Worm (Caenorhabditis elegans) whole organism, L3 larva: ENCODE data around the gene B0554.4.

Source experiments
- R02D3.7 ChIP-seq: fragments of 150-350 bp; optimal IDR thresholded peaks from 2 replicates; lab custom pipeline; 2014; ENCODE audit warnings: missing biosample characterization, missing genetic modification characterization
- ZK546.5 ChIP-seq: sonication (generic microtip); optimal IDR thresholded peaks from 2 replicates; lab custom pipeline; 2017; ENCODE audit warnings: missing biosample characterization, missing genetic modification characterization
- aly-2 ChIP-seq: fragments of 150-350 bp; optimal IDR thresholded peaks from 2 replicates; lab custom pipeline; 2014; ENCODE audit warnings: missing biosample characterization, missing genetic modification characterization
- ama-1 ChIP-seq: fragments of 150-350 bp; optimal IDR thresholded peaks from 2 replicates; lab custom pipeline; 2018
- ceh-16 ChIP-seq: sonication (generic microtip); optimal IDR thresholded peaks from 2 replicates; lab custom pipeline; 2017; ENCODE audit warnings: missing biosample characterization, missing genetic modification characterization
- ceh-28 ChIP-seq: fragments of 150-350 bp; optimal IDR thresholded peaks from 2 replicates; lab custom pipeline; 2014; ENCODE audit warnings: missing biosample characterization, missing genetic modification reagents, missing genetic modification characterization
- ceh-82 ChIP-seq: fragments of 150-350 bp; optimal IDR thresholded peaks from 2 replicates; lab custom pipeline; 2014; ENCODE audit warnings: missing biosample characterization, missing genetic modification characterization
- ceh-9 ChIP-seq: sonication (generic microtip); optimal IDR thresholded peaks from 2 replicates; lab custom pipeline; 2018; ENCODE audit warnings: missing biosample characterization, missing genetic modification characterization
- daf-12 ChIP-seq: fragments of 150-350 bp; optimal IDR thresholded peaks from 2 replicates; lab custom pipeline; 2014; ENCODE audit warnings: missing biosample characterization, missing genetic modification reagents, missing genetic modification characterization
- egl-27 ChIP-seq: sonication (generic microtip); optimal IDR thresholded peaks from 4 replicates; lab custom pipeline; 2017; ENCODE audit warnings: missing biosample characterization, missing genetic modification reagents, missing genetic modification characterization
- egl-5 ChIP-seq: fragments of 150-350 bp; optimal IDR thresholded peaks from 2 replicates; lab custom pipeline; 2017; ENCODE audit warnings: missing biosample characterization, missing genetic modification reagents, missing genetic modification characterization, inconsistent platforms
- elt-1 ChIP-seq: fragments of 150-350 bp; optimal IDR thresholded peaks from 2 replicates; lab custom pipeline; 2014; ENCODE audit warnings: missing biosample characterization, missing genetic modification characterization
- elt-2 ChIP-seq: sonication (generic microtip); optimal IDR thresholded peaks from 2 replicates; lab custom pipeline; 2016; ENCODE audit warnings: missing genetic modification reagents, mild to moderate bottlenecking, missing genetic modification characterization, missing compliant biosample characterization
- elt-3 ChIP-seq, 3 experiments: fragments of 150-350 bp in 1 of 3; sonication (generic microtip) in 2 of 3; optimal IDR thresholded peaks; 2 replicates in 2 of 3; 4 replicates in 1 of 3; lab custom pipeline; 2014 to 2017; ENCODE audit warnings: missing biosample characterization in 3 of 3, missing genetic modification characterization in 3 of 3
- eor-1 ChIP-seq, 2 experiments: fragments of 150-350 bp; optimal IDR thresholded peaks; 2 replicates each; lab custom pipeline; 2014 to 2018; ENCODE audit warnings: missing biosample characterization in 2 of 2, missing genetic modification characterization in 2 of 2
- fkh-10 ChIP-seq: sonication (generic microtip); optimal IDR thresholded peaks from 2 replicates; lab custom pipeline; 2017; ENCODE audit warnings: missing biosample characterization, missing genetic modification reagents, missing genetic modification characterization
- fkh-2 ChIP-seq: fragments of 150-350 bp; optimal IDR thresholded peaks from 2 replicates; lab custom pipeline; 2014; ENCODE audit warnings: missing biosample characterization, missing genetic modification reagents, missing genetic modification characterization
- fos-1 ChIP-seq: fragments of 150-350 bp; optimal IDR thresholded peaks from 2 replicates; lab custom pipeline; 2014; ENCODE audit warnings: missing biosample characterization, missing genetic modification characterization
- hmg-11 ChIP-seq: sonication (generic microtip); optimal IDR thresholded peaks from 2 replicates; lab custom pipeline; 2016; ENCODE audit warnings: missing genetic modification characterization, missing compliant biosample characterization
- jun-1 ChIP-seq: fragments of 150-350 bp; optimal IDR thresholded peaks from 2 replicates; lab custom pipeline; 2014; ENCODE audit warnings: missing biosample characterization, missing genetic modification reagents, missing genetic modification characterization
- lin-15B ChIP-seq: fragments of 150-350 bp; optimal IDR thresholded peaks from 2 replicates; lab custom pipeline; 2014; ENCODE audit warnings: missing biosample characterization, missing genetic modification characterization
- lin-39 ChIP-seq: fragments of 150-350 bp; optimal IDR thresholded peaks from 2 replicates; lab custom pipeline; 2018; ENCODE audit warnings: missing biosample characterization, missing genetic modification reagents, missing genetic modification characterization
- lsy-12 ChIP-seq: sonication (generic microtip); optimal IDR thresholded peaks from 2 replicates; lab custom pipeline; 2016; ENCODE audit warnings: mild to moderate bottlenecking, missing genetic modification characterization, missing compliant biosample characterization
- mdl-1 ChIP-seq: fragments of 150-350 bp; optimal IDR thresholded peaks from 2 replicates; lab custom pipeline; 2014; ENCODE audit warnings: missing biosample characterization, missing genetic modification characterization
- mml-1 ChIP-seq: fragments of 150-350 bp; sonication (generic microtip); optimal IDR thresholded peaks from 3 replicates; lab custom pipeline; 2014; ENCODE audit warnings: missing biosample characterization, missing genetic modification characterization
- nfya-1 ChIP-seq: sonication (generic microtip); optimal IDR thresholded peaks from 2 replicates; lab custom pipeline; 2017; ENCODE audit warnings: missing genetic modification characterization, mild to moderate bottlenecking, missing compliant biosample characterization, antibody characterized with exemption, moderate library complexity; ENCODE audit not compliant: insufficient read depth
- nhr-12 ChIP-seq: fragments of 150-350 bp; optimal IDR thresholded peaks from 2 replicates; lab custom pipeline; 2014; ENCODE audit warnings: missing biosample characterization, missing genetic modification characterization
- nhr-23 ChIP-seq: fragments of 150-350 bp; optimal IDR thresholded peaks from 2 replicates; lab custom pipeline; 2014; ENCODE audit warnings: missing biosample characterization, missing genetic modification reagents, missing genetic modification characterization
- nhr-237 ChIP-seq: fragments of 150-350 bp; optimal IDR thresholded peaks from 2 replicates; lab custom pipeline; 2014; ENCODE audit warnings: missing biosample characterization, missing genetic modification characterization
- nhr-25 ChIP-seq: sonication (generic microtip); optimal IDR thresholded peaks from 2 replicates; lab custom pipeline; 2017; ENCODE audit warnings: missing biosample characterization, missing genetic modification characterization
- nhr-28 ChIP-seq: fragments of 150-350 bp; optimal IDR thresholded peaks from 2 replicates; lab custom pipeline; 2014; ENCODE audit warnings: missing biosample characterization, missing genetic modification characterization
- nhr-43 ChIP-seq: sonication (generic microtip); optimal IDR thresholded peaks from 2 replicates; lab custom pipeline; 2016; ENCODE audit warnings: mild to moderate bottlenecking, missing genetic modification characterization, missing compliant biosample characterization; ENCODE audit not compliant: poor library complexity, severe bottlenecking
- nhr-67 ChIP-seq: fragments of 150-350 bp; optimal IDR thresholded peaks from 2 replicates; lab custom pipeline; 2014; ENCODE audit warnings: missing biosample characterization, missing genetic modification characterization
- nhr-76 ChIP-seq: fragments of 150-350 bp; sonication (generic microtip); optimal IDR thresholded peaks from 5 replicates; lab custom pipeline; 2014; ENCODE audit warnings: missing biosample characterization, missing genetic modification characterization
- nhr-77 ChIP-seq: fragments of 150-350 bp; optimal IDR thresholded peaks from 2 replicates; lab custom pipeline; 2014; ENCODE audit warnings: missing biosample characterization, missing genetic modification characterization
- pha-4 ChIP-seq: fragments of 150-350 bp; optimal IDR thresholded peaks from 2 replicates; lab custom pipeline; 2014; ENCODE audit warnings: missing biosample characterization, missing genetic modification reagents, missing genetic modification characterization
- pqm-1 ChIP-seq: fragments of 150-350 bp; optimal IDR thresholded peaks from 2 replicates; lab custom pipeline; 2017; ENCODE audit warnings: missing biosample characterization, missing genetic modification characterization, inconsistent platforms
- sea-2 ChIP-seq: fragments of 150-350 bp; sonication (generic microtip); optimal IDR thresholded peaks from 4 replicates; lab custom pipeline; 2014; ENCODE audit warnings: missing biosample characterization, missing genetic modification reagents, missing genetic modification characterization
- skn-1 ChIP-seq: fragments of 150-350 bp; optimal IDR thresholded peaks from 2 replicates; lab custom pipeline; 2014; ENCODE audit warnings: missing biosample characterization, missing genetic modification characterization
- snpc-4 ChIP-seq: fragments of 150-350 bp; optimal IDR thresholded peaks from 2 replicates; lab custom pipeline; 2014; ENCODE audit warnings: missing biosample characterization, missing genetic modification characterization
- tbx-2 ChIP-seq: sonication (generic microtip); optimal IDR thresholded peaks from 2 replicates; lab custom pipeline; 2016; ENCODE audit warnings: mild to moderate bottlenecking, missing genetic modification characterization, missing compliant biosample characterization
- unc-39 ChIP-seq: sonication (generic microtip); optimal IDR thresholded peaks from 4 replicates; lab custom pipeline; 2017; ENCODE audit warnings: missing biosample characterization, missing genetic modification characterization
- unc-62 ChIP-seq: fragments of 150-350 bp; sonication (generic microtip); optimal IDR thresholded peaks from 4 replicates; lab custom pipeline; 2014; ENCODE audit warnings: missing biosample characterization, missing genetic modification reagents, missing genetic modification characterization
- zag-1 ChIP-seq: fragments of 150-350 bp; optimal IDR thresholded peaks from 2 replicates; lab custom pipeline; 2014; ENCODE audit warnings: missing biosample characterization, missing genetic modification characterization
- ztf-11 ChIP-seq: fragments of 150-350 bp; optimal IDR thresholded peaks from 2 replicates; lab custom pipeline; 2014; ENCODE audit warnings: missing biosample characterization, missing genetic modification characterization
- ztf-4 ChIP-seq: fragments of 150-350 bp; optimal IDR thresholded peaks from 2 replicates; lab custom pipeline; 2014; ENCODE audit warnings: missing biosample characterization, missing genetic modification characterization

Gene B0554.4

ce11 chrV:428844-429243, at the start of gene B0554.4:
B0554.4 (plus strand) TSS chrV:429144.
- TF ChIP-seq elt-3 (tag; optimal IDR thresholded peaks at IDR 0.05; lab: Kevin White, UChicago) (no peak), skn-1 (tag; lab: Kevin White, UChicago) (no peak), snpc-4 (no peak), fkh-2 (tag; lab: Kevin White, UChicago) (no peak), lin-15B (tag; lab: Kevin White, UChicago) (no peak), eor-1 (tag; optimal IDR thresholded peaks at IDR 0.05; lab: Kevin White, UChicago) (no peak), nhr-12 (tag; lab: Kevin White, UChicago) (no peak), nhr-23 (tag; lab: Kevin White, UChicago) (no peak), ZK546.5 (tag; lab: Kevin White, UChicago) (no peak), ceh-28 (tag; lab: Kevin White, UChicago) (no peak), pha-4 (tag; lab: Kevin White, UChicago) (no peak), ceh-82 (tag; lab: Kevin White, UChicago) (no peak), egl-27 (tag; lab: Kevin White, UChicago) (no peak), ztf-4 (no peak), fkh-10 (GFP tag; lab: Kevin White, UChicago) (no peak), fos-1 (tag; lab: Kevin White, UChicago) (no peak), nhr-25 (tag; lab: Kevin White, UChicago) (no peak)

- TF ChIP-seq unc-39: no peak
- TF ChIP-seq, all 47 proteins: peak for 0
Measured at ce11 chrV:380186-380585, 48.8 kb upstream of the B0554.4 start, which contains the start of gene mltn-8. mltn-8 (minus strand) TSS chrV:380286.

- TF ChIP-seq R02D3.7 (peak; percentile 0), egl-5 (tag; lab: Kevin White, UChicago) (no peak), nhr-12 (tag; lab: Kevin White, UChicago) (no peak), skn-1 (tag; lab: Kevin White, UChicago) (no peak), aly-2 (tag; lab: Kevin White, UChicago) (no peak), lin-39 (no peak), nfya-1 (tag; lab: Kevin White, UChicago) (no peak), hmg-11 (tag; lab: Kevin White, UChicago) (no peak), mml-1 (tag; lab: Kevin White, UChicago) (no peak), zag-1 (tag; lab: Kevin White, UChicago) (no peak), fkh-10 (GFP tag; lab: Kevin White, UChicago) (no peak), ztf-4 (no peak), fkh-2 (tag; lab: Kevin White, UChicago) (no peak), ceh-16 (tag; lab: Kevin White, UChicago) (no peak), elt-3 (tag; optimal IDR thresholded peaks at IDR 0.05; lab: Kevin White, UChicago) (peak; percentile 64 to 72 (median 69)), ZK546.5 (tag; lab: Kevin White, UChicago) (no peak), unc-62 (GFP tag; lab: Kevin White, UChicago) (peak; percentile 27), nhr-43 (peak; percentile 97), elt-2 (peak; percentile 26), fos-1 (tag; lab: Kevin White, UChicago) (no peak), lin-15B (tag; lab: Kevin White, UChicago) (no peak), nhr-23 (tag; lab: Kevin White, UChicago) (peak; percentile 93), pha-4 (tag; lab: Kevin White, UChicago) (no peak), lsy-12 (tag; lab: Kevin White, UChicago) (peak; percentile 14), mdl-1 (no peak), ztf-11 (tag; lab: Kevin White, UChicago) (no peak), eor-1 (tag; optimal IDR thresholded peaks at IDR 0.05; lab: Kevin White, UChicago) (no peak), nhr-67 (tag; lab: Kevin White, UChicago) (no peak), unc-39 (no peak), sea-2 (GFP tag; lab: Kevin White, UChicago) (no peak), nhr-237 (no peak), nhr-28 (tag; lab: Kevin White, UChicago) (no peak), daf-12 (tag; lab: Kevin White, UChicago) (no peak), egl-27 (tag; lab: Kevin White, UChicago) (peak; percentile 58), nhr-25 (tag; lab: Kevin White, UChicago) (peak; percentile 92), pqm-1 (tag; lab: Kevin White, UChicago) (no peak), ama-1 (lab: Kevin White, UChicago) (no peak), nhr-76 (tag; lab: Kevin White, UChicago) (no peak), ceh-28 (tag; lab: Kevin White, UChicago) (peak; percentile 27), ceh-82 (tag; lab: Kevin White, UChicago) (no peak), tbx-2 (peak; percentile 10), jun-1 (tag; lab: Kevin White, UChicago) (no peak), nhr-77 (no peak), ceh-9 (no peak), snpc-4 (peak; percentile 31), elt-1 (tag; lab: Kevin White, UChicago) (no peak)
Measured at ce11 chrV:381227-381950, 47.6 kb upstream of the B0554.4 start, which contains the start of gene ZK6.8. ZK6.8 (plus strand) TSS chrV:381908.
